Fruit fly (Drosophila melanogaster) whole organism, adult: ENCODE results near the gene Polr3A.

Experiments
- CG11617 ChIP-seq: fragments of 200-800 bp; sonication (Bioruptor generic); optimal IDR thresholded peaks from 2 replicates; lab custom pipeline; 2017; ENCODE audit warnings: mild to moderate bottlenecking, missing biosample characterization, missing genetic modification reagents, missing genetic modification characterization
- CG12768 ChIP-seq: fragments of 200-800 bp; sonication (Bioruptor generic); optimal IDR thresholded peaks from 2 replicates; lab custom pipeline; 2017; ENCODE audit warnings: missing biosample characterization, missing genetic modification characterization, mild to moderate bottlenecking, moderate library complexity, missing genetic modification reagents
- CG14711 ChIP-seq: fragments of 200-800 bp; sonication (Bioruptor generic); optimal IDR thresholded peaks from 2 replicates; lab custom pipeline; 2018; ENCODE audit warnings: missing biosample characterization, mild to moderate bottlenecking, missing genetic modification characterization, moderate library complexity
- CG1620 ChIP-seq: fragments of 200-800 bp; sonication (Bioruptor generic); optimal IDR thresholded peaks from 2 replicates; lab custom pipeline; 2016; ENCODE audit warnings: missing biosample characterization, missing genetic modification characterization
- CG33017 ChIP-seq: fragments of 200-800 bp; sonication (Bioruptor generic); optimal IDR thresholded peaks from 2 replicates; lab custom pipeline; 2018; ENCODE audit warnings: missing biosample characterization, mild to moderate bottlenecking, missing genetic modification characterization, moderate library complexity
- CG5204 ChIP-seq: fragments of 200-800 bp; sonication (Bioruptor generic); optimal IDR thresholded peaks from 2 replicates; lab custom pipeline; 2016; ENCODE audit warnings: missing biosample characterization, missing genetic modification characterization
- CG7101 ChIP-seq: fragments of 200-800 bp; sonication (Bioruptor generic); optimal IDR thresholded peaks from 2 replicates; lab custom pipeline; 2018; ENCODE audit warnings: missing biosample characterization, mild to moderate bottlenecking, missing genetic modification characterization, moderate library complexity
- Clk ChIP-seq: fragments of 200-800 bp; sonication (Bioruptor generic); optimal IDR thresholded peaks from 2 replicates; lab custom pipeline; 2017; ENCODE audit warnings: missing biosample characterization, missing genetic modification characterization
- Crg-1 ChIP-seq: fragments of 200-800 bp; sonication (Bioruptor generic); optimal IDR thresholded peaks from 2 replicates; lab custom pipeline; 2016; ENCODE audit warnings: missing biosample characterization, missing genetic modification characterization
- bab1 ChIP-seq: fragments of 200-800 bp; sonication (Bioruptor generic); optimal IDR thresholded peaks from 3 replicates; lab custom pipeline; 2019; ENCODE audit warnings: missing biosample characterization, mild to moderate bottlenecking, missing genetic modification characterization, moderate library complexity
- cic ChIP-seq: fragments of 200-800 bp; sonication (Bioruptor generic); optimal IDR thresholded peaks from 2 replicates; lab custom pipeline; 2017; ENCODE audit warnings: missing biosample characterization, mild to moderate bottlenecking, missing genetic modification characterization, moderate library complexity
- pad ChIP-seq: fragments of 200-800 bp; sonication (Bioruptor generic); optimal IDR thresholded peaks from 3 replicates; lab custom pipeline; 2017; ENCODE audit warnings: missing biosample characterization, missing genetic modification characterization, mild to moderate bottlenecking, moderate library complexity, missing genetic modification reagents
- tj ChIP-seq: fragments of 200-800 bp; sonication (Bioruptor generic); optimal IDR thresholded peaks from 3 replicates; lab custom pipeline; 2017; ENCODE audit warnings: missing biosample characterization, mild to moderate bottlenecking, missing genetic modification characterization, moderate library complexity
- toe ChIP-seq: fragments of 200-800 bp; sonication (Bioruptor generic); optimal IDR thresholded peaks from 2 replicates; lab custom pipeline; 2016; ENCODE audit warnings: missing biosample characterization, missing genetic modification characterization

DNA sequence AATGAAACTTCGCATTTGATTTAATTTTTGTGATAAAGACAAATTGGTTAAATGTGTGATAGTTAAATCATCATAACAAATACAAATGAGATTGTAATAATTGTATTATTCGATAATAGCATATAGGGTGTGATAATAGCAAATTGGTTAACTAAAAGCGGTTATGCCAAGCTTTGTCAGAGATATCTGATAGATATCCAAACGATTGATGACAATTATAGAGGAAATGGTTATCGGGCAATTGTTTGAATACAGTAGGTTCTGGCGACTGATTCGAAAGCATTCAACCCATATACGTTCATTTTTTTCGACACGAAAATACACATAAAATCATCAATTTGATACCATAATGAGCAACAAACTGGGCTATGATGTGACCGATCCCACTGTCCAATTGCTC lies 46.5 kb downstream of the Polr3A start, which contains the start of gene CG8509:
- TF ChIP-seq toe (GFP tag; lab: Kevin White, UChicago) (no peak), tj (GFP tag; lab: Kevin White, UChicago) (no peak), Crg-1 (GFP tag; lab: Kevin White, UChicago) (no peak), CG12768 (no peak), CG11617 (no peak), CG5204 (no peak), Clk (GFP tag; lab: Kevin White, UChicago) (no peak), CG14711 (no peak), CG1620 (GFP tag; lab: Kevin White, UChicago) (no peak), bab1 (GFP tag; lab: Kevin White, UChicago) (no peak), pad (GFP tag; lab: Kevin White, UChicago) (no peak), CG7101 (no peak), CG33017 (tag; lab: Kevin White, UChicago) (no peak), cic (GFP tag; lab: Kevin White, UChicago) (no peak)
